Fruit fly (Drosophila melanogaster) Kc167 (cell line): ENCODE data around the gene Rpt3R.

Source experiments
- Sin3A ChIP-seq: fragments of >200 bp; optimal IDR thresholded peaks from 2 replicates; lab custom pipeline; 2018; ENCODE audit warnings: missing external identifiers
- psq ChIP-seq: fragments of >200 bp; optimal IDR thresholded peaks from 2 replicates; lab custom pipeline; 2017; ENCODE audit warnings: missing external identifiers

- TF ChIP-seq psq (lab: Kevin White, UChicago) (no peak), Sin3A (lab: Kevin White, UChicago) (no peak)
These were observed 13.1 kb downstream of the Rpt3R start, which contains the start of gene CG31415 for dm6 chr3R:9743217-9743616.
